Worm (Caenorhabditis elegans): Measurements from ENCODE around the gene F07G6.2.
"Not testable (repeated sequence)": the region's sequence is repeated elsewhere in the genome, so short reads cannot be mapped to it uniquely, and the experiment has no call there.

DNA sequence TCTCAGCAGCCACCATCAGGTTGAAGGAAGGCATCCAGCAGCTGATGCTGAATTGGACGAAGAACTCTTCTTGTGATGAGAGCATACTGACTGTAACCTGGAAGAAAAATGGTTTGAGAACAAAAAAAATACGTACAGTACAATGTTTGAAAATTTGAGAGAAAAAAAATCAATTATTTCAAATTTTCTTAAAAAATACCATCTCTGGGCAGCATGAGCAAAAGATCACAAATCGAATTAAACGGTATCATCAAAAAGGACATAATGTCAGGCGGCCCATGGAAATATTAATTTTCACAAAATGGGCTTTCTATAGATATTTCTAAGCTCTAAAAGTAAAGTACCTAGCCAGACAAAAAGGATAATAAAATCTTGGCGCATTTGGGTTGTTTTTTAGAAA, 19.0 kb downstream of the F07G6.2 start, which contains the start of gene Y75D11A.3:
- TF ChIP-seq pes-1 (GFP tag; IDR thresholded peaks at IDR 0.05); sea-1 (GFP tag; conservative IDR thresholded peaks at IDR 0.05); scrt-1 (GFP tag; IDR thresholded peaks at IDR 0.05); ama-1 (optimal IDR thresholded peaks at IDR 0.05); hmg-4 (GFP tag; optimal IDR thresholded peaks at IDR 0.05); aly-1 (tag; optimal IDR thresholded peaks at IDR 0.05); F13C5.2 (tag; optimal IDR thresholded peaks at IDR 0.05); ceh-36 (tag; optimal IDR thresholded peaks at IDR 0.05); tra-4 (tag; optimal IDR thresholded peaks at IDR 0.05); tbx-37 (GFP tag; conservative IDR thresholded peaks at IDR 0.05); flt-1 (GFP tag; IDR thresholded peaks at IDR 0.05); tbx-11 (GFP tag; IDR thresholded peaks at IDR 0.05); hnd-1 (tag; optimal IDR thresholded peaks at IDR 0.05); ets-7 (tag; optimal IDR thresholded peaks at IDR 0.05): not testable (repeated sequence)
